Worm (Caenorhabditis elegans) whole organism, mixed stage, embryonic: ENCODE results near the gene lido-8.

Experiments
- bed-3 ChIP-seq: fragments of 200-800 bp; sonication (Bioruptor generic); optimal IDR thresholded peaks from 3 replicates; lab custom pipeline; 2018; ENCODE audit warnings: mild to moderate bottlenecking, missing genetic modification characterization, moderate library complexity, missing compliant biosample characterization
- blmp-1 ChIP-seq: fragments of 150-350 bp; optimal IDR thresholded peaks from 2 replicates; lab custom pipeline; 2014; ENCODE audit warnings: missing biosample characterization, missing genetic modification characterization
- ceh-39 ChIP-seq: fragments of 150-350 bp; optimal IDR thresholded peaks from 2 replicates; lab custom pipeline; 2014; ENCODE audit warnings: missing biosample characterization, missing genetic modification characterization
- ceh-43 ChIP-seq: fragments of 200-800 bp; sonication (Bioruptor generic); optimal IDR thresholded peaks from 2 replicates; lab custom pipeline; 2018; ENCODE audit warnings: mild to moderate bottlenecking, missing genetic modification characterization, moderate library complexity, missing compliant biosample characterization
- ceh-83 ChIP-seq: fragments of 200-800 bp; sonication (Bioruptor generic); optimal IDR thresholded peaks from 2 replicates; lab custom pipeline; 2018; ENCODE audit warnings: mild to moderate bottlenecking, missing genetic modification characterization, missing compliant biosample characterization
- drap-1 ChIP-seq: fragments of 200-800 bp; sonication (Bioruptor generic); optimal IDR thresholded peaks from 3 replicates; lab custom pipeline; 2018; ENCODE audit warnings: mild to moderate bottlenecking, missing genetic modification characterization, missing compliant biosample characterization
- elt-1 ChIP-seq: sonication (generic microtip); optimal IDR thresholded peaks from 2 replicates; lab custom pipeline; 2017; ENCODE audit warnings: missing genetic modification characterization, mild to moderate bottlenecking, missing compliant biosample characterization, antibody characterized with exemption, moderate library complexity, borderline replicate concordance; ENCODE audit not compliant: insufficient read depth
- elt-3 ChIP-seq: fragments of 150-350 bp; optimal IDR thresholded peaks from 2 replicates; lab custom pipeline; 2014; ENCODE audit warnings: missing biosample characterization, missing genetic modification characterization
- flh-1 ChIP-seq: fragments of 200-800 bp; sonication (Bioruptor generic); optimal IDR thresholded peaks from 2 replicates; lab custom pipeline; 2018; ENCODE audit warnings: mild to moderate bottlenecking, missing genetic modification characterization, moderate library complexity, missing compliant biosample characterization
- ham-2 ChIP-seq: fragments of 200-800 bp; sonication (Bioruptor generic); optimal IDR thresholded peaks from 2 replicates; lab custom pipeline; 2018; ENCODE audit warnings: mild to moderate bottlenecking, missing genetic modification characterization, missing compliant biosample characterization
- hlh-1 ChIP-seq: fragments of 150-350 bp; optimal IDR thresholded peaks from 2 replicates; lab custom pipeline; 2014; ENCODE audit warnings: missing biosample characterization, missing genetic modification reagents, missing genetic modification characterization
- lin-32 ChIP-seq: fragments of 200-800 bp; sonication (Bioruptor generic); optimal IDR thresholded peaks from 2 replicates; lab custom pipeline; 2018; ENCODE audit warnings: mild to moderate bottlenecking, missing genetic modification characterization, missing compliant biosample characterization
- lsy-2 ChIP-seq: fragments of 150-350 bp; optimal IDR thresholded peaks from 2 replicates; lab custom pipeline; 2014; ENCODE audit warnings: missing biosample characterization, missing genetic modification characterization
- mab-5 ChIP-seq: fragments of 150-350 bp; optimal IDR thresholded peaks from 2 replicates; lab custom pipeline; 2014; ENCODE audit warnings: missing biosample characterization, missing genetic modification characterization
- mep-1 ChIP-seq: fragments of 150-350 bp; optimal IDR thresholded peaks from 2 replicates; lab custom pipeline; 2017; ENCODE audit warnings: missing biosample characterization, missing genetic modification reagents, missing genetic modification characterization, inconsistent platforms
- mls-2 ChIP-seq: sonication (generic microtip); optimal IDR thresholded peaks from 2 replicates; lab custom pipeline; 2016; ENCODE audit warnings: mild to moderate bottlenecking, missing genetic modification characterization, moderate library complexity, missing compliant biosample characterization
- nhr-237 ChIP-seq: fragments of 150-350 bp; optimal IDR thresholded peaks from 2 replicates; lab custom pipeline; 2014; ENCODE audit warnings: missing biosample characterization, missing genetic modification characterization
- nhr-28 ChIP-seq: fragments of 150-350 bp; optimal IDR thresholded peaks from 2 replicates; lab custom pipeline; 2014; ENCODE audit warnings: missing biosample characterization, missing genetic modification characterization
- pha-4 ChIP-seq: fragments of 150-350 bp; optimal IDR thresholded peaks from 2 replicates; lab custom pipeline; 2018; ENCODE audit warnings: missing biosample characterization, missing genetic modification reagents, missing genetic modification characterization
- sem-2 ChIP-seq: fragments of 200-800 bp; sonication (Bioruptor generic); optimal IDR thresholded peaks from 2 replicates; lab custom pipeline; 2018; ENCODE audit warnings: mild to moderate bottlenecking, missing genetic modification characterization, missing compliant biosample characterization
- snpc-4 ChIP-seq: fragments of 150-350 bp; optimal IDR thresholded peaks from 2 replicates; lab custom pipeline; 2014; ENCODE audit warnings: missing biosample characterization, missing genetic modification characterization
- sptf-1 ChIP-seq: sonication (generic microtip); optimal IDR thresholded peaks from 2 replicates; lab custom pipeline; 2017; ENCODE audit warnings: mild to moderate bottlenecking, missing genetic modification characterization, moderate library complexity, missing compliant biosample characterization
- unc-62 ChIP-seq: fragments of 150-350 bp; optimal IDR thresholded peaks from 2 replicates; lab custom pipeline; 2014; ENCODE audit warnings: missing biosample characterization, missing genetic modification reagents, missing genetic modification characterization
- zip-8 ChIP-seq: fragments of 150-350 bp; optimal IDR thresholded peaks from 2 replicates; lab custom pipeline; 2014; ENCODE audit warnings: missing biosample characterization, missing genetic modification characterization
- ztf-11 ChIP-seq: fragments of 150-350 bp; optimal IDR thresholded peaks from 2 replicates; lab custom pipeline; 2014; ENCODE audit warnings: missing biosample characterization, missing genetic modification characterization

lido-8 gene

ce11 chrII:2976597-2976996 lies 20.2 kb upstream of the lido-8 start, which contains the start of gene nhr-88:
nhr-88 (plus strand) TSS chrII:2976639.
- peak; percentile 8 for TF ChIP-seq sptf-1 (tag; lab: Kevin White, UChicago)
- no peak for TF ChIP-seq unc-62 (GFP tag; lab: Kevin White, UChicago)

DNA sequence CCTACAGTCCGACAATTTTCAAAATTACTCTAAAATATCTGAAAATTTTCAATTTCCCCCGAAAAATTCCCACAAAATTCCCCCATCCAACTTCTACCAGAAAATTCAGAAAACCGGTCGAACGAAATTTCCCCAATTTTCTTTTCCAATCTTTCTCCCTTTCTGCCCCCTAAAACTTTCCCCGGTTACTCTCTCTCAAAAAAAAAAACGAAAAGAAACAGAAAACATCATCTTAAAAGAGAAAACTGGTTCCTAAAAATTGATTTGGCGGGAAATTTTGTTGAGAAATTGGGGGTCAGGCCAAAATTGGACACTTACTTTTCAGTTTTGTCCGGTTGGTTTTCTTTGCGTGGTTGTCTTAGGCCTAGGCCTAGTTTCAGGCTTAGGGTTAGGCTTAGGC lies 19.2 kb upstream of the lido-8 start:
- TF ChIP-seq sem-2 (GFP tag; lab: Kevin White, UChicago) (no peak), blmp-1 (tag; lab: Kevin White, UChicago) (no peak), nhr-28 (tag; lab: Kevin White, UChicago) (no peak), zip-8 (tag; lab: Kevin White, UChicago) (no peak), mep-1 (tag; lab: Kevin White, UChicago) (no peak), mab-5 (tag; lab: Kevin White, UChicago) (no peak), sptf-1 (tag; lab: Kevin White, UChicago) (no peak), ztf-11 (tag; lab: Kevin White, UChicago) (no peak)

DNA sequence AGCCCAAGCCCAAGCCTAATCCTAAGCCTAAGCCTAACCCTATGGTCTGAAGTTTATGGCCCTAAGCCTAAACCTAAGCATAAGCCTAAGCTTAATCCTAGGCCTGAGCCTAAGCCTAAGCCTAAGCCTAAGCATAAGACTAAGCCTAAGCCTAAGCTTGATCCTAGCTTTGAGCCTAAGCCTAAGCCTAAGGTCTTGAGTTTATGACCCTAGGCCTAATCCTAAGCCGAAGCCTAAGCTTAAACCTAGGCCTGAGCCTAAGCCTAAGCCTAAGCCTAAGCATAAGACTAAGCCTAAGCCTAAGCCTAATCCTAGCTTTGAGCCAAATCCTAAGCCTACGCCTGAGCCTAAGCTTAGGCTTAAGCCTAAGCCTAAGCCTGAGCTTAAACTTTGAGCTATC lies 17.8 kb upstream of the lido-8 start:
- TF ChIP-seq nhr-237 (tag; lab: Kevin White, UChicago) (no peak), ham-2 (peak; percentile 36), drap-1 (GFP tag; lab: Kevin White, UChicago) (no peak), sptf-1 (tag; lab: Kevin White, UChicago) (no peak), nhr-28 (tag; lab: Kevin White, UChicago) (no peak), mls-2 (no peak), flh-1 (no peak), ceh-83 (no peak)

ce11 chrII:2984383-2984782 lies 12.4 kb upstream of the lido-8 start:
- no peak for TF ChIP-seq mep-1 (tag; lab: Kevin White, UChicago)
- TF ChIP-seq ceh-39 (tag; lab: Kevin White, UChicago) = no peak
- TF ChIP-seq mab-5 (tag; lab: Kevin White, UChicago) = no peak
- no peak for TF ChIP-seq snpc-4 (tag; lab: Kevin White, UChicago)
- no peak for TF ChIP-seq ceh-83
- TF ChIP-seq ztf-11 (tag; lab: Kevin White, UChicago) = no peak
- no peak for TF ChIP-seq bed-3 (GFP tag; lab: Kevin White, UChicago)
- no peak for TF ChIP-seq ceh-43
- TF ChIP-seq elt-3 (tag; lab: Kevin White, UChicago) = no peak
- no peak for TF ChIP-seq pha-4 (tag; lab: Kevin White, UChicago)
- no peak for TF ChIP-seq unc-62 (GFP tag; lab: Kevin White, UChicago)
- TF ChIP-seq nhr-237 (tag; lab: Kevin White, UChicago) = no peak

DNA sequence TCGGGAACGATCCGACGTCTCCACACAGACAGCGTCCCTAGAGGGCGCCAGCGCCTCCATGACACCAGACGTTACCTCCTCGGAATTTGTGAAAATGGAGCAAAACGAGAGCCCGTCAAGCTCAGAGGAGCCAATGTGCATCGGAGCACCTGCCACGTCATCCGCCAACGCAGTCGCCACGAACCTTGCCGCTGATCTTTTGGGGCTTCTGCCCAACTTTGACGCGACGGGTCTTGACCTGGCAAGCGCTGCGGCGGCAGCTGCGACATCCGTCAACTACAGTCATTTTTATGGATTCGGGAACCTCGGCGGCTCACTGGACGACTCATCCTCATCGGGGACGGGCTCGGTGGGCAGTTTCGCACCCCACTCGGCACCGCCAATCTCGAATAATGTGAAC lies 11.4 kb upstream of the lido-8 start:
- TF ChIP-seq sem-2 (GFP tag; lab: Kevin White, UChicago) (no peak), bed-3 (GFP tag; lab: Kevin White, UChicago) (no peak)

DNA sequence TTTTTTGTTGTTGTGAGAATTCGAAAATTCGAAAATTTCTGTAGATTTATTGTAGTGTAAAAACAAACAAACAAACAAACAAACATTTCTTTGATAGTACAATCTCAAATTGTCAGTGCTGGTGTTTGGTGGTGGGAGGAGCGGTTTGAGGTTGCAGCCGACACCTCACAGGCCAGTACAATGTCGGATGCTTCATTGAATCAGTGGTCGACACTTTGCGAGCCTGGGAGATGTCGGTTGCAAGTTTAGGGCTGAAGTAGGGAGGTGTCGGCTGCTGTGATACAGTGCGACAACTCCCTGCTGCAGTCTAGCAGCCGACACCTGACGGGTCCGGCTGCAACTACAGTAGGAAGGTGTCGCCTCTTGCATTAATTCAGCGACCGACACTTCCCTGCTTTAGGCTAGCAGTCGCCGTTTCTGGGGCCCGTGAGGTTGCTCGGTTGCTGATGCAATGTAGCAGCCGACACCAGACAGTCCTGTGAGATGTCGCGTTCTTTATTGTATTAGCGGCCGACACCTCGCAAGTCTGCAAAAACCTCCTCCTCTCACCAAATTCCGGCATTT lies 10.8 kb upstream of the lido-8 start:
- TF ChIP-seq drap-1 (GFP tag; lab: Kevin White, UChicago) = no peak
- no peak for TF ChIP-seq sptf-1 (tag; lab: Kevin White, UChicago)
- no peak for TF ChIP-seq hlh-1
- TF ChIP-seq ceh-39 (tag; lab: Kevin White, UChicago) = no peak
- TF ChIP-seq snpc-4 (tag; lab: Kevin White, UChicago) = no peak
- no peak for TF ChIP-seq lin-32 (GFP tag; lab: Kevin White, UChicago)
- TF ChIP-seq lsy-2 (tag; lab: Kevin White, UChicago) = no peak

ce11 chrII:2987122-2987556 lies 9.7 kb upstream of the lido-8 start:
- TF ChIP-seq snpc-4 (tag; lab: Kevin White, UChicago) (no peak), pha-4 (tag; lab: Kevin White, UChicago) (no peak), mep-1 (tag; lab: Kevin White, UChicago) (no peak), elt-1 (tag; lab: Kevin White, UChicago) (no peak), nhr-28 (tag; lab: Kevin White, UChicago) (no peak)
